Fruit fly (Drosophila melanogaster) whole organism, embryonic: Measurements from ENCODE around the gene CG10383.
A peak's percentile ranks its signal among the peaks of the same experiment; 100 is the strongest.

Source experiments
- Ada2b ChIP-seq: fragments of 200-800 bp; sonication (Bioruptor generic); IDR thresholded peaks from 2 replicates; pipeline ENCODE4 v1.3.6; 2022; ENCODE audit warnings: missing biosample characterization, missing genetic modification characterization
- BEAF-32 ChIP-seq: fragments of 200-800 bp; sonication (Bioruptor generic); optimal IDR thresholded peaks from 3 replicates; lab custom pipeline; 2017; ENCODE audit warnings: missing biosample characterization, missing genetic modification characterization, mild to moderate bottlenecking, moderate library complexity, missing genetic modification reagents
- CG12236 ChIP-seq: fragments of 200-800 bp; sonication (Bioruptor generic); optimal IDR thresholded peaks from 2 replicates; lab custom pipeline; 2016; ENCODE audit warnings: missing biosample characterization, missing genetic modification characterization
- CG12659 ChIP-seq: fragments of 200-800 bp; sonication (Bioruptor generic); optimal IDR thresholded peaks from 3 replicates; lab custom pipeline; 2017; ENCODE audit warnings: mild to moderate bottlenecking, missing biosample characterization, missing genetic modification reagents, missing genetic modification characterization
- CG13123 ChIP-seq: fragments of 200-800 bp; sonication (Bioruptor generic); optimal IDR thresholded peaks from 2 replicates; lab custom pipeline; 2016; ENCODE audit warnings: missing biosample characterization, missing genetic modification characterization
- CG13624 ChIP-seq: fragments of 200-800 bp; sonication (Bioruptor generic); optimal IDR thresholded peaks from 2 replicates; lab custom pipeline; 2016; ENCODE audit warnings: missing biosample characterization, missing genetic modification characterization
- CG15696 ChIP-seq: fragments of 200-800 bp; sonication (Bioruptor generic); optimal IDR thresholded peaks from 2 replicates; lab custom pipeline; 2019; ENCODE audit warnings: missing biosample characterization, mild to moderate bottlenecking, missing genetic modification characterization, moderate library complexity
- CG1602 ChIP-seq: fragments of 200-800 bp; sonication (Bioruptor generic); optimal IDR thresholded peaks from 3 replicates; lab custom pipeline; 2016; ENCODE audit warnings: missing biosample characterization, missing genetic modification characterization
- CG17612 ChIP-seq: fragments of 200-800 bp; sonication (Bioruptor generic); IDR thresholded peaks from 2 replicates; pipeline ENCODE4 v1.3.6; 2022; ENCODE audit warnings: missing biosample characterization, missing genetic modification characterization
- CG1832 ChIP-seq: fragments of 200-800 bp; sonication (Bioruptor generic); optimal IDR thresholded peaks from 2 replicates; lab custom pipeline; 2017; ENCODE audit warnings: missing biosample characterization, mild to moderate bottlenecking, missing genetic modification characterization, inconsistent platforms
- CG30020 ChIP-seq: fragments of 200-800 bp; optimal IDR thresholded peaks from 2 replicates; lab custom pipeline; 2019; ENCODE audit warnings: missing biosample characterization, mild to moderate bottlenecking, missing genetic modification characterization, moderate library complexity
- CG3407 ChIP-seq: fragments of 200-800 bp; sonication (Bioruptor generic); optimal IDR thresholded peaks from 2 replicates; lab custom pipeline; 2018; ENCODE audit warnings: missing biosample characterization, mild to moderate bottlenecking, missing genetic modification characterization
- CG4282 ChIP-seq: fragments of 200-800 bp; sonication (Bioruptor generic); optimal IDR thresholded peaks from 2 replicates; lab custom pipeline; 2016; ENCODE audit warnings: missing biosample characterization, missing genetic modification characterization
- CG8765 ChIP-seq: fragments of 200-800 bp; sonication (Bioruptor generic); IDR thresholded peaks from 2 replicates; pipeline ENCODE4 v1.3.6; 2022; ENCODE audit warnings: missing biosample characterization, missing genetic modification characterization
- CG9215 ChIP-seq: fragments of 200-800 bp; sonication (Bioruptor generic); IDR thresholded peaks from 2 replicates; pipeline ENCODE4 v1.3.6; 2022; ENCODE audit warnings: missing biosample characterization, missing genetic modification characterization
- Doc2 ChIP-seq: fragments of 200-800 bp; sonication (Bioruptor generic); IDR thresholded peaks from 2 replicates; pipeline ENCODE4 v1.3.6; 2022; ENCODE audit warnings: missing biosample characterization, missing genetic modification characterization
- Dref ChIP-seq: fragments of 200-800 bp; sonication (Bioruptor generic); IDR thresholded peaks from 2 replicates; pipeline ENCODE4 v1.3.6; 2022; ENCODE audit warnings: missing biosample characterization, missing genetic modification characterization
- ERR ChIP-seq: fragments of 200-800 bp; sonication (Bioruptor generic); optimal IDR thresholded peaks from 2 replicates; lab custom pipeline; 2016; ENCODE audit warnings: missing biosample characterization, missing genetic modification characterization
- Eip74EF ChIP-seq, 2 experiments: fragments of 200-800 bp in 1 of 2; fragments of >200 bp in 1 of 2; sonication (Bioruptor generic) in 1 of 2; optimal IDR thresholded peaks; 2 replicates each; lab custom pipeline; 2017 to 2019; ENCODE audit warnings: missing biosample characterization in 2 of 2, missing genetic modification characterization in 2 of 2, mild to moderate bottlenecking in 1 of 2, moderate library complexity in 1 of 2
- HmgZ ChIP-seq: fragments of 200-800 bp; sonication (Bioruptor generic); optimal IDR thresholded peaks from 2 replicates; lab custom pipeline; 2018; ENCODE audit warnings: missing biosample characterization, mild to moderate bottlenecking, missing genetic modification characterization
- Hmx ChIP-seq: fragments of 200-800 bp; sonication (Bioruptor generic); optimal IDR thresholded peaks from 2 replicates; lab custom pipeline; 2016; ENCODE audit warnings: missing biosample characterization, missing genetic modification characterization
- Hr3 ChIP-seq: fragments of 200-800 bp; sonication (Bioruptor generic); optimal IDR thresholded peaks from 3 replicates; lab custom pipeline; 2016; ENCODE audit warnings: missing biosample characterization, missing genetic modification characterization
- Hr51 ChIP-seq, 2 experiments: fragments of 200-800 bp; sonication (Bioruptor generic); optimal IDR thresholded peaks; 2 replicates in 1 of 2; 3 replicates in 1 of 2; lab custom pipeline; 2016 to 2018; ENCODE audit warnings: missing biosample characterization in 2 of 2, missing genetic modification characterization in 2 of 2, mild to moderate bottlenecking in 1 of 2, moderate library complexity in 1 of 2
- Lim3 ChIP-seq: fragments of 200-800 bp; sonication (Bioruptor generic); IDR thresholded peaks from 2 replicates; pipeline ENCODE4 v1.3.6; 2022; ENCODE audit warnings: missing biosample characterization, missing genetic modification characterization
- MESR4 ChIP-seq: fragments of 200-800 bp; sonication (Bioruptor generic); optimal IDR thresholded peaks from 2 replicates; lab custom pipeline; 2018; ENCODE audit warnings: missing biosample characterization, mild to moderate bottlenecking, missing genetic modification characterization, moderate library complexity
- Nf-YA ChIP-seq: fragments of 200-800 bp; sonication (Bioruptor generic); IDR thresholded peaks from 2 replicates; pipeline ENCODE4 v1.3.6; 2022; ENCODE audit warnings: missing biosample characterization, missing genetic modification characterization
- Poxn ChIP-seq: fragments of 200-800 bp; sonication (Bioruptor generic); IDR thresholded peaks from 2 replicates; pipeline ENCODE4 v1.3.6; 2022; ENCODE audit warnings: missing biosample characterization, missing genetic modification characterization
- Sox102F ChIP-seq: fragments of 200-800 bp; sonication (Bioruptor generic); optimal IDR thresholded peaks from 2 replicates; lab custom pipeline; 2018; ENCODE audit warnings: missing biosample characterization, mild to moderate bottlenecking, missing genetic modification characterization, moderate library complexity
- TFAM ChIP-seq: fragments of 200-800 bp; sonication (Bioruptor generic); optimal IDR thresholded peaks from 2 replicates; lab custom pipeline; 2017; ENCODE audit warnings: missing biosample characterization, missing genetic modification characterization, inconsistent platforms
- abd-A ChIP-seq: fragments of 200-800 bp; sonication (Bioruptor generic); optimal IDR thresholded peaks from 3 replicates; lab custom pipeline; 2019; ENCODE audit warnings: missing biosample characterization, mild to moderate bottlenecking, missing genetic modification characterization, moderate library complexity
- ato ChIP-seq: fragments of 200-800 bp; sonication (Bioruptor generic); IDR thresholded peaks from 2 replicates; pipeline ENCODE4 v1.3.6; 2022; ENCODE audit warnings: missing biosample characterization, missing genetic modification characterization; ENCODE audit not compliant: partially characterized antibody
- az2 ChIP-seq: fragments of 200-800 bp; sonication (Bioruptor generic); optimal IDR thresholded peaks from 3 replicates; lab custom pipeline; 2016; ENCODE audit warnings: missing biosample characterization, missing genetic modification characterization
- chif ChIP-seq, 2 experiments: fragments of 200-800 bp; sonication (Bioruptor generic); optimal IDR thresholded peaks; 3 replicates each; lab custom pipeline; 2016; ENCODE audit warnings: missing biosample characterization in 2 of 2, missing genetic modification characterization in 2 of 2
- crc ChIP-seq: fragments of 200-800 bp; sonication (Bioruptor generic); optimal IDR thresholded peaks from 2 replicates; lab custom pipeline; 2016; ENCODE audit warnings: missing biosample characterization, missing genetic modification characterization
- disco-r ChIP-seq: fragments of 200-800 bp; sonication (Bioruptor generic); optimal IDR thresholded peaks from 2 replicates; lab custom pipeline; 2016; ENCODE audit warnings: missing biosample characterization, missing genetic modification characterization
- dm ChIP-seq: fragments of 200-800 bp; sonication (Bioruptor generic); optimal IDR thresholded peaks from 3 replicates; lab custom pipeline; 2016; ENCODE audit warnings: missing biosample characterization, missing genetic modification characterization
- fd102C ChIP-seq: fragments of 200-800 bp; sonication (Bioruptor generic); optimal IDR thresholded peaks from 2 replicates; lab custom pipeline; 2018; ENCODE audit warnings: missing biosample characterization, mild to moderate bottlenecking, missing genetic modification characterization, moderate library complexity
- gfzf ChIP-seq: fragments of 200-800 bp; sonication (Bioruptor generic); optimal IDR thresholded peaks from 2 replicates; lab custom pipeline; 2016; ENCODE audit warnings: missing biosample characterization, mild to moderate bottlenecking, missing genetic modification characterization, moderate library complexity
- gt ChIP-seq: fragments of 200-800 bp; sonication (Bioruptor generic); IDR thresholded peaks from 2 replicates; pipeline ENCODE4 v1.3.6; 2022; ENCODE audit warnings: missing biosample characterization, missing genetic modification characterization
- ham ChIP-seq: fragments of 200-800 bp; sonication (Bioruptor generic); IDR thresholded peaks from 2 replicates; pipeline ENCODE4 v1.3.6; 2022; ENCODE audit warnings: missing biosample characterization, missing genetic modification characterization
- hkb ChIP-seq, 2 experiments: fragments of 200-800 bp in 1 of 2; fragments of >200 bp in 1 of 2; sonication (Bioruptor generic) in 1 of 2; IDR thresholded peaks in 1 of 2; optimal IDR thresholded peaks in 1 of 2; 2 replicates each; pipeline versions ENCODE4 v1.3.6 to Lab custom; 2017 to 2022; ENCODE audit warnings: missing biosample characterization in 1 of 2, missing genetic modification characterization in 1 of 2
- hth ChIP-seq: fragments of >200 bp; optimal IDR thresholded peaks from 2 replicates; lab custom pipeline; 2017; ENCODE audit warnings: inconsistent platforms
- lola ChIP-seq, 3 experiments: fragments of >200 bp in 2 of 3; fragments of 200-800 bp in 1 of 3; sonication (Bioruptor generic) in 1 of 3; optimal IDR thresholded peaks; 2 replicates each; lab custom pipeline; 2017 to 2019; ENCODE audit warnings: missing biosample characterization in 3 of 3, missing genetic modification characterization in 3 of 3, mild to moderate bottlenecking in 1 of 3, moderate library complexity in 1 of 3
- nau ChIP-seq: fragments of 200-800 bp; sonication (Bioruptor generic); optimal IDR thresholded peaks from 3 replicates; lab custom pipeline; 2017; ENCODE audit warnings: missing biosample characterization, mild to moderate bottlenecking, missing genetic modification characterization, missing genetic modification reagents
- nerfin-2 ChIP-seq: fragments of 200-800 bp; sonication (Bioruptor generic); IDR thresholded peaks from 2 replicates; pipeline ENCODE4 v1.3.6; 2022; ENCODE audit warnings: missing biosample characterization, missing genetic modification characterization; ENCODE audit not compliant: partially characterized antibody
- pum ChIP-seq: fragments of 200-800 bp; sonication (Bioruptor generic); optimal IDR thresholded peaks from 2 replicates; lab custom pipeline; 2016; ENCODE audit warnings: missing biosample characterization, missing genetic modification characterization
- repo ChIP-seq: fragments of 200-800 bp; sonication (Bioruptor generic); optimal IDR thresholded peaks from 2 replicates; lab custom pipeline; 2016; ENCODE audit warnings: missing biosample characterization, missing genetic modification characterization
- stc ChIP-seq: fragments of 200-800 bp; sonication (Bioruptor generic); IDR thresholded peaks from 2 replicates; pipeline ENCODE4 v1.3.6; 2022; ENCODE audit warnings: missing biosample characterization, missing genetic modification characterization

Gene CG10383

DNA sequence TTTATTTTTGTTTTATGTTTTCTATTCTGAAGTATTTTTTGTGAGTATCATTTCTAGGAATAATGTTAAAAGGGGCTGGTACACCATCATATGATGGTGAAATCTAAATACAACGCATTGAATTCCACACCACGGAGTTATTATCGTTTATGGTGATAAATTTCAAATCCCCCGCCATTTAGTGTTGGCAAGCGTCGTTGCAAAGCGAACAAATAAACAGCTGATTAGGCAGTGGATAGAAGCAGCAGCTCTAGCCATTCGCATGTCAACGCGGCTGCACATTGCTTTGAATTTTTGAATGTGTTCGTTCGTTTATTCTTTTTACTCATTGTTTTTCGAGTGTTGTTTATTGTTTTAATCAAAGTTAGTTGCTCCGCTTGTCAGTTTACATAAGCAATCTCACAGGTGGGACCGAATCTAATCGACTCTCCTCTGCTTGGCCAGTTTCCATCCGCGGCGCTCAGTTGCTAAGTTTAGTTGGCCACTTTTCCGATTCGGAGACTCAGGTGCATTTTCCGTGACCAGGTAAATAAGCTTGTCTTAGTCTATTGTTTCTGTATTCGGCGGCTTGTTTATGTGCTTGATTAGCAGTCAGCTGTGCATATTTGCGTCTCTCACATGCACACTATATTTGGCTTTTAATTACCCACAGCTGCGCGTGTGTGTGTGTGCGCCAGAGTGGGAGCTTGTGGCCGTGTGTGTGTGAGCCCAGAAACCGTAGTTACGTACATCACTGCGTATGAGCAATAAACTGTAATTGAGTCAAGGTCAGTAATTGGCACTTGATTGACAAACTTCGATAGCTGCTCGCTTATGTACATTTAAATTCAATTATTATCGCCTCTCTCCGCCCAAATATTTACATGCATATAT is 18.2 kb downstream of the CG10383 start, which contains the start of the genes Mst36Fa and CG31751 (continued):
- TF ChIP-seq Hr51 (GFP tag; optimal IDR thresholded peaks at IDR 0.05; lab: Kevin White, UChicago) = peak; percentile 43 to 75
- peak; percentile 52 for TF ChIP-seq Hr3 (GFP tag; lab: Kevin White, UChicago)
- TF ChIP-seq Doc2 (GFP tag; lab: Robert Waterston, UW) = no peak
- TF ChIP-seq Ada2b (GFP tag; lab: Robert Waterston, UW) = peak; percentile 68
- no peak for TF ChIP-seq CG8765 (GFP tag; lab: Robert Waterston, UW)
- peak; percentile 75 for TF ChIP-seq CG13624
- no peak for TF ChIP-seq ham (GFP tag; lab: Robert Waterston, UW)
- peak; percentile 78 for TF ChIP-seq crc (GFP tag; lab: Kevin White, UChicago)
- peak; percentile 92 for TF ChIP-seq CG3407
- peak; percentile 77 for TF ChIP-seq disco-r
- peak; percentile 83 for TF ChIP-seq CG12236
- peak; percentile 68 for TF ChIP-seq HmgZ (tag; lab: Kevin White, UChicago)
- TF ChIP-seq BEAF-32 (GFP tag; lab: Kevin White, UChicago) = peak; percentile 27
- no peak for TF ChIP-seq hth (lab: Kevin White, UChicago)
- no peak for TF ChIP-seq nau
- peak; percentile 8 for TF ChIP-seq CG30020 (tag; lab: Kevin White, UChicago)
- no peak for TF ChIP-seq CG17612
- peak; percentile 7 for TF ChIP-seq CG15696 (tag; lab: Kevin White, UChicago)
- no peak for TF ChIP-seq TFAM (GFP tag; lab: Kevin White, UChicago)
- TF ChIP-seq gfzf (GFP tag; lab: Kevin White, UChicago) = peak; percentile 54
- TF ChIP-seq MESR4 (GFP tag; lab: Kevin White, UChicago) = peak; percentile 37
- TF ChIP-seq Lim3 (GFP tag; lab: Robert Waterston, UW) = no peak
- TF ChIP-seq Poxn (GFP tag; lab: Robert Waterston, UW) = no peak
- peak in 1 of 2 experiments; percentile 75 for TF ChIP-seq Eip74EF (GFP tag; optimal IDR thresholded peaks at IDR 0.05; lab: Kevin White, UChicago)
- TF ChIP-seq pum (GFP tag; lab: Kevin White, UChicago) = peak; percentile 54
- peak; percentile 9 for TF ChIP-seq Hmx (GFP tag; lab: Kevin White, UChicago)
- TF ChIP-seq hkb (optimal IDR thresholded peaks at IDR 0.05; lab: Kevin White, UChicago) = no peak
- peak; percentile 79 for TF ChIP-seq hkb (GFP tag; IDR thresholded peaks at IDR 0.05; lab: Robert Waterston, UW)
- TF ChIP-seq abd-A (tag; lab: Kevin White, UChicago) = no peak
- 0 out of 2 replicates have a peak, but pooled peaks have one; percentile 7 for TF ChIP-seq ato (GFP tag; lab: Robert Waterston, UW)
- peak; percentile 70 for TF ChIP-seq stc
- TF ChIP-seq CG9215 (GFP tag; lab: Robert Waterston, UW) = peak; percentile 20; the same call in 1 of the 2 replicates
- peak; percentile 39; the same call in 1 of the 2 replicates for TF ChIP-seq nerfin-2
- peak; percentile 29 for TF ChIP-seq CG1602 (GFP tag; lab: Kevin White, UChicago)
- TF ChIP-seq gt (GFP tag; lab: Robert Waterston, UW) = no peak
- TF ChIP-seq ERR (GFP tag; lab: Kevin White, UChicago) = peak; percentile 55
- peak; percentile 88 for TF ChIP-seq CG12659 (GFP tag; lab: Kevin White, UChicago)
- TF ChIP-seq Sox102F (GFP tag; lab: Kevin White, UChicago) = peak; percentile 67
- peak; percentile 79 for TF ChIP-seq repo (GFP tag; lab: Kevin White, UChicago)
- TF ChIP-seq CG4282 (GFP tag; lab: Kevin White, UChicago) = peak; percentile 71
- TF ChIP-seq fd102C (GFP tag; lab: Kevin White, UChicago) = no peak
- TF ChIP-seq az2 = peak; percentile 38
- TF ChIP-seq CG13123 (GFP tag; lab: Kevin White, UChicago) = peak; percentile 79
- TF ChIP-seq chif (GFP tag; optimal IDR thresholded peaks at IDR 0.05; lab: Kevin White, UChicago) = peak; percentile 42 to 75
- peak; percentile 73 for TF ChIP-seq Nf-YA (GFP tag; lab: Robert Waterston, UW)
- TF ChIP-seq lola (GFP tag; optimal IDR thresholded peaks at IDR 0.05; lab: Kevin White, UChicago) = peak in 1 of 3 experiments; percentile 34
- TF ChIP-seq CG1832 = no peak
- TF ChIP-seq dm (GFP tag; lab: Kevin White, UChicago) = peak; percentile 47
- no peak; the same call in 1 of the 2 replicates for TF ChIP-seq Dref (GFP tag; lab: Robert Waterston, UW)
